Worm (Caenorhabditis elegans): ENCODE results near the gene F52D10.4.

Gene F52D10.4

ce11 chrX:11623442-11623841 is 6.2 kb downstream of the F52D10.4 start:
- no peak for TF ChIP-seq chd-7 (tag; optimal IDR thresholded peaks at IDR 0.05)

ce11 chrX:11624621-11625020 is 7.4 kb downstream of the F52D10.4 start:
- no peak for TF ChIP-seq attf-5 (GFP tag; optimal IDR thresholded peaks at IDR 0.05)
- no peak for TF ChIP-seq F10E7.11 (tag; optimal IDR thresholded peaks at IDR 0.05)
- TF ChIP-seq tbp1 (GFP tag; optimal IDR thresholded peaks at IDR 0.05): no peak
- no peak for TF ChIP-seq bed-2 (GFP tag; IDR thresholded peaks at IDR 0.05)
- no peak for TF ChIP-seq F22D6.2 (tag; optimal IDR thresholded peaks at IDR 0.05)
- no peak for TF ChIP-seq hlh-26 (GFP tag; conservative IDR thresholded peaks at IDR 0.05)
- no peak for TF ChIP-seq pbrm-1 (GFP tag; IDR thresholded peaks at IDR 0.05)
- TF ChIP-seq F33H1.4 (GFP tag; IDR thresholded peaks at IDR 0.05): no peak
- TF ChIP-seq let-526 (GFP tag; IDR thresholded peaks at IDR 0.05): no peak
- TF ChIP-seq ztf-18 (tag; optimal IDR thresholded peaks at IDR 0.05): no peak
- no peak for TF ChIP-seq dox-1 (GFP tag; IDR thresholded peaks at IDR 0.05)
- TF ChIP-seq rpc-1 (optimal IDR thresholded peaks at IDR 0.05): no peak
- no peak for TF ChIP-seq rpc-1 (tag; optimal IDR thresholded peaks at IDR 0.05)
- no peak for TF ChIP-seq snpc-1.3 (tag; optimal IDR thresholded peaks at IDR 0.05; ENCODE audit: insufficient read depth)
- TF ChIP-seq rcor-1 (GFP tag; IDR thresholded peaks at IDR 0.05): no peak
- no peak for TF ChIP-seq aptf-2 (GFP tag; conservative IDR thresholded peaks at IDR 0.05)
- TF ChIP-seq nhr-120 (GFP tag; IDR thresholded peaks at IDR 0.05): no peak
- no peak for TF ChIP-seq mxl-1 (tag; optimal IDR thresholded peaks at IDR 0.05)
- TF ChIP-seq lin-26 (GFP tag; IDR thresholded peaks at IDR 0.05): no peak

- no peak for TF ChIP-seq die-1 (tag; optimal IDR thresholded peaks at IDR 0.05)
- no peak for TF ChIP-seq rcor-1 (GFP tag; IDR thresholded peaks at IDR 0.05)
- TF ChIP-seq sea-2 (GFP tag; IDR thresholded peaks at IDR 0.05): no peak
- TF ChIP-seq pha-4 (tag; optimal IDR thresholded peaks at IDR 0.05): no peak
- no peak for TF ChIP-seq snpc-3.4 (tag; optimal IDR thresholded peaks at IDR 0.05)
- no peak for TF ChIP-seq mcd-1 (GFP tag; IDR thresholded peaks at IDR 0.05)
- TF ChIP-seq tlf-1 (GFP tag; optimal IDR thresholded peaks at IDR 0.05): no peak
- no peak for TF ChIP-seq zim-3 (tag; optimal IDR thresholded peaks at IDR 0.05)
- no peak for TF ChIP-seq hmg-20 (GFP tag; IDR thresholded peaks at IDR 0.05)
- TF ChIP-seq ZK185.1 (tag; optimal IDR thresholded peaks at IDR 0.05; ENCODE audit: poor library complexity, severe bottlenecking): no peak
- TF ChIP-seq T26A5.8 (tag; optimal IDR thresholded peaks at IDR 0.05): no peak
These were observed 9.7 kb downstream of the F52D10.4 start, which contains the start of gene twk-44 for ce11 chrX:11627013-11627412. twk-44 (minus strand) TSS chrX:11627113.

ce11 chrX:11628580-11628979 is 11.3 kb downstream of the F52D10.4 start, which contains the start of gene spp-30:
spp-30 (minus strand) TSS chrX:11628680.
- no peak for TF ChIP-seq snpc-1.1 (tag; optimal IDR thresholded peaks at IDR 0.05; ENCODE audit: insufficient read depth)
- no peak for TF ChIP-seq attf-5 (GFP tag; optimal IDR thresholded peaks at IDR 0.05)
- no peak for TF ChIP-seq sea-2 (GFP tag; IDR thresholded peaks at IDR 0.05)
- TF ChIP-seq ekl-4 (GFP tag; IDR thresholded peaks at IDR 0.05): no peak
- no peak for TF ChIP-seq madf-10 (tag; optimal IDR thresholded peaks at IDR 0.05)
- no peak for TF ChIP-seq ama-1 (optimal IDR thresholded peaks at IDR 0.05)
- no peak for TF ChIP-seq ama-1 (GFP tag; optimal IDR thresholded peaks at IDR 0.05)
- no peak for TF ChIP-seq ceh-100 (GFP tag; IDR thresholded peaks at IDR 0.05)
- TF ChIP-seq Y53G8AR.9 (GFP tag; conservative IDR thresholded peaks at IDR 0.05): no peak
- no peak for TF ChIP-seq F23B12.7 (tag; optimal IDR thresholded peaks at IDR 0.05; ENCODE audit: insufficient read depth)
- TF ChIP-seq ztf-25 (GFP tag; IDR thresholded peaks at IDR 0.05): no peak
- no peak for TF ChIP-seq B0261.1 (tag; optimal IDR thresholded peaks at IDR 0.05)
- no peak for TF ChIP-seq zim-3 (tag; optimal IDR thresholded peaks at IDR 0.05)
- TF ChIP-seq tbx-9 (tag; optimal IDR thresholded peaks at IDR 0.05; ENCODE audit: borderline replicate concordance): no peak
- TF ChIP-seq ccch-3 (GFP tag; optimal IDR thresholded peaks at IDR 0.05): no peak
- TF ChIP-seq nfyb-1 (GFP tag; IDR thresholded peaks at IDR 0.05): no peak
- no peak for TF ChIP-seq aptf-2 (GFP tag; conservative IDR thresholded peaks at IDR 0.05)
- no peak for TF ChIP-seq B0336.3 (GFP tag; IDR thresholded peaks at IDR 0.05)
- TF ChIP-seq C17E4.6 (GFP tag; IDR thresholded peaks at IDR 0.05): no peak

Data from whole organism, young adult.